Worm (Caenorhabditis elegans) whole organism, mixed stage, embryonic: Measurements from ENCODE around the gene F54D12.2.

Experiments
- M03D4.4 ChIP-seq: sonication (generic microtip); optimal IDR thresholded peaks from 2 replicates; lab custom pipeline; 2017; ENCODE audit warnings: mild to moderate bottlenecking, missing genetic modification characterization, missing compliant biosample characterization
- bed-3 ChIP-seq: fragments of 200-800 bp; sonication (Bioruptor generic); optimal IDR thresholded peaks from 3 replicates; lab custom pipeline; 2018; ENCODE audit warnings: mild to moderate bottlenecking, missing genetic modification characterization, moderate library complexity, missing compliant biosample characterization
- blmp-1 ChIP-seq: fragments of 150-350 bp; optimal IDR thresholded peaks from 2 replicates; lab custom pipeline; 2014; ENCODE audit warnings: missing biosample characterization, missing genetic modification characterization
- ceh-83 ChIP-seq: fragments of 200-800 bp; sonication (Bioruptor generic); optimal IDR thresholded peaks from 2 replicates; lab custom pipeline; 2018; ENCODE audit warnings: mild to moderate bottlenecking, missing genetic modification characterization, missing compliant biosample characterization
- ces-1 ChIP-seq: fragments of 150-350 bp; optimal IDR thresholded peaks from 2 replicates; lab custom pipeline; 2014; ENCODE audit warnings: missing biosample characterization, missing genetic modification reagents, missing genetic modification characterization
- cnd-1 ChIP-seq: fragments of 200-800 bp; sonication (Bioruptor generic); optimal IDR thresholded peaks from 2 replicates; lab custom pipeline; 2018; ENCODE audit warnings: mild to moderate bottlenecking, missing genetic modification characterization, missing compliant biosample characterization
- drap-1 ChIP-seq: fragments of 200-800 bp; sonication (Bioruptor generic); optimal IDR thresholded peaks from 3 replicates; lab custom pipeline; 2018; ENCODE audit warnings: mild to moderate bottlenecking, missing genetic modification characterization, missing compliant biosample characterization
- elt-1 ChIP-seq: sonication (generic microtip); optimal IDR thresholded peaks from 2 replicates; lab custom pipeline; 2017; ENCODE audit warnings: missing genetic modification characterization, mild to moderate bottlenecking, missing compliant biosample characterization, antibody characterized with exemption, moderate library complexity, borderline replicate concordance; ENCODE audit not compliant: insufficient read depth
- elt-3 ChIP-seq: fragments of 150-350 bp; optimal IDR thresholded peaks from 2 replicates; lab custom pipeline; 2014; ENCODE audit warnings: missing biosample characterization, missing genetic modification characterization
- flh-1 ChIP-seq: fragments of 200-800 bp; sonication (Bioruptor generic); optimal IDR thresholded peaks from 2 replicates; lab custom pipeline; 2018; ENCODE audit warnings: mild to moderate bottlenecking, missing genetic modification characterization, moderate library complexity, missing compliant biosample characterization
- ham-2 ChIP-seq: fragments of 200-800 bp; sonication (Bioruptor generic); optimal IDR thresholded peaks from 2 replicates; lab custom pipeline; 2018; ENCODE audit warnings: mild to moderate bottlenecking, missing genetic modification characterization, missing compliant biosample characterization
- hlh-1 ChIP-seq: fragments of 150-350 bp; optimal IDR thresholded peaks from 2 replicates; lab custom pipeline; 2014; ENCODE audit warnings: missing biosample characterization, missing genetic modification reagents, missing genetic modification characterization
- lin-13 ChIP-seq: fragments of 150-350 bp; optimal IDR thresholded peaks from 2 replicates; lab custom pipeline; 2014; ENCODE audit warnings: missing biosample characterization, missing genetic modification characterization
- lin-32 ChIP-seq: fragments of 200-800 bp; sonication (Bioruptor generic); optimal IDR thresholded peaks from 2 replicates; lab custom pipeline; 2018; ENCODE audit warnings: mild to moderate bottlenecking, missing genetic modification characterization, missing compliant biosample characterization
- lsy-2 ChIP-seq: fragments of 150-350 bp; optimal IDR thresholded peaks from 2 replicates; lab custom pipeline; 2014; ENCODE audit warnings: missing biosample characterization, missing genetic modification characterization
- mab-5 ChIP-seq: fragments of 150-350 bp; optimal IDR thresholded peaks from 2 replicates; lab custom pipeline; 2014; ENCODE audit warnings: missing biosample characterization, missing genetic modification characterization
- mep-1 ChIP-seq: fragments of 150-350 bp; optimal IDR thresholded peaks from 2 replicates; lab custom pipeline; 2017; ENCODE audit warnings: missing biosample characterization, missing genetic modification reagents, missing genetic modification characterization, inconsistent platforms
- mls-2 ChIP-seq: sonication (generic microtip); optimal IDR thresholded peaks from 2 replicates; lab custom pipeline; 2016; ENCODE audit warnings: mild to moderate bottlenecking, missing genetic modification characterization, moderate library complexity, missing compliant biosample characterization
- nhr-12 ChIP-seq: fragments of 150-350 bp; optimal IDR thresholded peaks from 2 replicates; lab custom pipeline; 2014; ENCODE audit warnings: missing biosample characterization, missing genetic modification characterization
- nhr-237 ChIP-seq: fragments of 150-350 bp; optimal IDR thresholded peaks from 2 replicates; lab custom pipeline; 2014; ENCODE audit warnings: missing biosample characterization, missing genetic modification characterization
- nhr-28 ChIP-seq: fragments of 150-350 bp; optimal IDR thresholded peaks from 2 replicates; lab custom pipeline; 2014; ENCODE audit warnings: missing biosample characterization, missing genetic modification characterization
- nhr-76 ChIP-seq: sonication (generic microtip); optimal IDR thresholded peaks from 2 replicates; lab custom pipeline; 2017; ENCODE audit warnings: missing biosample characterization, missing genetic modification characterization
- pha-4 ChIP-seq: fragments of 150-350 bp; optimal IDR thresholded peaks from 2 replicates; lab custom pipeline; 2018; ENCODE audit warnings: missing biosample characterization, missing genetic modification reagents, missing genetic modification characterization
- sem-2 ChIP-seq: fragments of 200-800 bp; sonication (Bioruptor generic); optimal IDR thresholded peaks from 2 replicates; lab custom pipeline; 2018; ENCODE audit warnings: mild to moderate bottlenecking, missing genetic modification characterization, missing compliant biosample characterization
- snpc-4 ChIP-seq: fragments of 150-350 bp; optimal IDR thresholded peaks from 2 replicates; lab custom pipeline; 2014; ENCODE audit warnings: missing biosample characterization, missing genetic modification characterization
- sptf-1 ChIP-seq: sonication (generic microtip); optimal IDR thresholded peaks from 2 replicates; lab custom pipeline; 2017; ENCODE audit warnings: mild to moderate bottlenecking, missing genetic modification characterization, moderate library complexity, missing compliant biosample characterization
- unc-120 ChIP-seq: sonication (generic microtip); optimal IDR thresholded peaks from 2 replicates; lab custom pipeline; 2017; ENCODE audit warnings: missing genetic modification characterization, missing compliant biosample characterization; ENCODE audit not compliant: poor library complexity, severe bottlenecking
- unc-39 ChIP-seq: fragments of 150-350 bp; optimal IDR thresholded peaks from 2 replicates; lab custom pipeline; 2014; ENCODE audit warnings: missing biosample characterization, missing genetic modification characterization
- zip-8 ChIP-seq: fragments of 150-350 bp; optimal IDR thresholded peaks from 2 replicates; lab custom pipeline; 2014; ENCODE audit warnings: missing biosample characterization, missing genetic modification characterization

Gene F54D12.2

ce11 chrII:1398396-1398795 is at the start of gene F54D12.2:
Gene F54D12.2 (plus strand): TSS chrII:1398696.
- TF ChIP-seq elt-1 (tag; lab: Kevin White, UChicago): no peak
- no peak for TF ChIP-seq sptf-1 (tag; lab: Kevin White, UChicago)
- TF ChIP-seq nhr-237 (tag; lab: Kevin White, UChicago): no peak
- no peak for TF ChIP-seq blmp-1 (tag; lab: Kevin White, UChicago)
- TF ChIP-seq ces-1 (GFP tag; lab: Kevin White, UChicago): no peak
- no peak for TF ChIP-seq mep-1 (tag; lab: Kevin White, UChicago)
- TF ChIP-seq ceh-83 (GFP tag; lab: Kevin White, UChicago): no peak
- TF ChIP-seq unc-120 (tag; lab: Kevin White, UChicago): no peak
- no peak for TF ChIP-seq M03D4.4 (tag; lab: Kevin White, UChicago)

DNA sequence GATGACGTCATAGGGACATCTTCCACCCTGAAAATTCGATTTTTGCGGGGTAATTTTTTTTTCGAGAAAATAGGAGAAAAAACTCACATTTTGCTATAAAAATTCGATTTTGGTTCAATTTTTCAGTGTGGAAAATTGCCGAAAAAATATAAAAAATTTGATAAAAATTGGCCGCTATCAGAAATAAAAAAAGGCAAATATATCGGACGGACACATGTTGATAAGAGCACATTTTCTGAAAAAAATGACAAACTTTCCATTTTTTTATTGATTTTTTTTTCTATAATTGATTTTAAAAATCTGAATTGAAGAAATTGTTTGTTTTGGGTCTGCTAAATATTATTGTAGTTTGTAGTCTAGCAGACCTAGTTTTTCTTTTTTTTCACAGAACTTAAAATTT is 43.0 kb upstream of the F54D12.2 start, which contains the start of gene C13A10.1:
TSS of gene C13A10.1 (minus strand) at position 170 of the 400 bp plus-strand sequence.
- TF ChIP-seq unc-39 (no peak), nhr-76 (tag; lab: Kevin White, UChicago) (no peak), sptf-1 (tag; lab: Kevin White, UChicago) (no peak), ham-2 (GFP tag; lab: Kevin White, UChicago) (no peak), nhr-28 (no peak), pha-4 (no peak), hlh-1 (tag; lab: Kevin White, UChicago) (no peak), bed-3 (GFP tag; lab: Kevin White, UChicago) (no peak), blmp-1 (tag; lab: Kevin White, UChicago) (no peak), nhr-237 (tag; lab: Kevin White, UChicago) (no peak), mls-2 (tag; lab: Kevin White, UChicago) (no peak), lsy-2 (tag; lab: Kevin White, UChicago) (no peak), sem-2 (no peak), drap-1 (GFP tag; lab: Kevin White, UChicago) (no peak)

DNA sequence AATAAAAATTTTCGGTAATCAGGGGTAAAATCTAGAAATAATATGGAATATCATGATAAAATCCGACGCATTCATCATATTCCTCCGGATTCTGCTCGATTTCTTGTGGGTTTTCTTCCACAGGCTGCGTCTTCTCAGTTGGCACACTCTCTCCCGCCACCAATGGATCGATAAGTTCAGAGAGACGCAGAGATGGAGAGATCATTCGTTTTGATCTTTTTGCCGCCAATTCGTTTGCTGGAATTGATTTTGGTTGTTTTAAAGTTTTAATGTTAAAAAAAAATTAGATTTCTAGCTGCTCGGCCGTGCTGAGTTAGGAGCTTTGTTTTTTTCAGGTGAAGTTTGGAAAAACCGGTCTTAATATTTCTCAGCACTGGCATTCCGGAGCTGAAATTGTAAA is 41.2 kb upstream of the F54D12.2 start:
- no peak for TF ChIP-seq elt-3 (tag; lab: Kevin White, UChicago)
- no peak for TF ChIP-seq mep-1 (tag; lab: Kevin White, UChicago)
- TF ChIP-seq pha-4: no peak
- TF ChIP-seq lin-13 (tag; lab: Kevin White, UChicago): no peak
- no peak for TF ChIP-seq unc-39
- TF ChIP-seq ham-2 (GFP tag; lab: Kevin White, UChicago): no peak
- no peak for TF ChIP-seq lin-32 (GFP tag; lab: Kevin White, UChicago)
- TF ChIP-seq mab-5 (tag; lab: Kevin White, UChicago): no peak
- TF ChIP-seq hlh-1 (tag; lab: Kevin White, UChicago): no peak
- TF ChIP-seq, all 35 proteins: peak for 0

DNA sequence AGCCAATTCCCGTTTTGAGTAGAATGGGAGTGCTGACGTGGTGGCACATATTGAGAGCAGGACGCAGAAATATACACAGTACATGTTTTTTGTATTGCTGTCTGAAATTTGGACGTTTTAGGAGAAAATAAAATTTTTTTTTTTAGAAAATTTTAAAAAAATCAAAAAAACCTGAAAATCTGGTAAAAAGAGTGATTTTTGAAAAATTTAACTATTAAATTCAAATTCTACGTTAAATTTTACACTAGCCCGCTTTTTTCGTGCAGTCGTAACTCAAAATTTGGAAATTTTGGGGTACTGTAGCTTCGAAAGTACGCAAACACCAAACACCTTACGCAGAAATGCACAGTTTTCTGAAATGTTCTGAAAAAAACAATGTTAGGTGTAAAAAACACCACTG is 40.6 kb upstream of the F54D12.2 start, which contains the start of gene C13A10.2:
TSS of gene C13A10.2 (minus strand) at position 101 of the 400 bp plus-strand sequence.
- no peak for TF ChIP-seq unc-120 (tag; lab: Kevin White, UChicago)
- TF ChIP-seq pha-4: no peak
- TF ChIP-seq cnd-1 (tag; lab: Kevin White, UChicago): no peak
- TF ChIP-seq unc-39: no peak
- TF ChIP-seq zip-8 (tag; lab: Kevin White, UChicago): no peak
- TF ChIP-seq lsy-2 (tag; lab: Kevin White, UChicago): no peak
- no peak for TF ChIP-seq ham-2 (GFP tag; lab: Kevin White, UChicago)
- TF ChIP-seq nhr-28: no peak
- no peak for TF ChIP-seq mep-1 (tag; lab: Kevin White, UChicago)
- no peak for TF ChIP-seq sem-2
- TF ChIP-seq snpc-4 (tag; lab: Kevin White, UChicago): no peak
- no peak for TF ChIP-seq nhr-12 (tag; lab: Kevin White, UChicago)
- no peak for TF ChIP-seq drap-1 (GFP tag; lab: Kevin White, UChicago)
- no peak for TF ChIP-seq nhr-237 (tag; lab: Kevin White, UChicago)
- no peak for TF ChIP-seq hlh-1 (tag; lab: Kevin White, UChicago)
- TF ChIP-seq flh-1 (GFP tag; lab: Kevin White, UChicago): no peak
- TF ChIP-seq elt-1 (tag; lab: Kevin White, UChicago): no peak
- no peak for TF ChIP-seq bed-3 (GFP tag; lab: Kevin White, UChicago)
- TF ChIP-seq mab-5 (tag; lab: Kevin White, UChicago): no peak
- TF ChIP-seq, all 35 proteins: peak for 0

DNA sequence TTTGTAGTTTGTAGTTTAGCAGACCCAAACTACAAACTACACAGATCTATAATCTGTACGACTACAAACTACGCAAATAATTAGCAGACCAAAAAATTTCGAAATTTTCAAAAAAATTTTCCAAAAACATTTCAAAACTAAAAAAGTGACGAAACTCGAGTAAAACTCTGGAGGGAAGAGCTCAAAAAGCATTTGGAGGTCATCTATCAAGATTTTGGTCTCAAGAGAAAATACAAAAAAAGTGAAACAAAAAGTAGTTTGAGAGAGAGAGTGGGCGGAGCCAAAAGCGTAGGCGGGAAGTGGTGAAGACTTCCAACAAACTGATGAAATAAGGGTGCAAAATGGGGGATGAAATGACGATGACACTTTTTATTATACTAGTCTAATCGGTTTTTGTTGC is 38.2 kb upstream of the F54D12.2 start:
- TF ChIP-seq blmp-1 (tag; lab: Kevin White, UChicago): no peak
- TF ChIP-seq ham-2 (GFP tag; lab: Kevin White, UChicago): no peak
- TF ChIP-seq ces-1 (GFP tag; lab: Kevin White, UChicago): no peak
- no peak for TF ChIP-seq mls-2 (tag; lab: Kevin White, UChicago)
- TF ChIP-seq lsy-2 (tag; lab: Kevin White, UChicago): no peak
- no peak for TF ChIP-seq elt-1 (tag; lab: Kevin White, UChicago)
- no peak for TF ChIP-seq hlh-1 (tag; lab: Kevin White, UChicago)
